Fruit fly (Drosophila melanogaster) whole organism, wandering third instar larva: ENCODE results near the gene CG34451.

Experiments
- Abd-B ChIP-seq: fragments of >200 bp; optimal IDR thresholded peaks from 2 replicates; lab custom pipeline; 2017; ENCODE audit warnings: missing biosample characterization, missing genetic modification characterization
- Dfd ChIP-seq: fragments of >200 bp; optimal IDR thresholded peaks from 2 replicates; lab custom pipeline; 2017; ENCODE audit warnings: missing biosample characterization, missing genetic modification characterization
- GATAd ChIP-seq: sonication (Bioruptor generic); optimal IDR thresholded peaks from 2 replicates; lab custom pipeline; 2016; ENCODE audit warnings: missing biosample characterization, missing genetic modification characterization
- HLH106 ChIP-seq: fragments of 200-800 bp; optimal IDR thresholded peaks from 3 replicates; lab custom pipeline; 2019; ENCODE audit warnings: missing biosample characterization, mild to moderate bottlenecking, missing genetic modification characterization, moderate library complexity
- Mio ChIP-seq: sonication (Bioruptor generic); optimal IDR thresholded peaks from 2 replicates; lab custom pipeline; 2016; ENCODE audit warnings: missing biosample characterization, missing genetic modification characterization
- Rel ChIP-seq, 2 experiments: fragments of 200-800 bp; sonication (Bioruptor generic) in 1 of 2; optimal IDR thresholded peaks; 2 replicates in 1 of 2; 3 replicates in 1 of 2; lab custom pipeline; 2016 to 2019; ENCODE audit warnings: mild to moderate bottlenecking in 2 of 2, missing biosample characterization in 2 of 2, missing genetic modification characterization in 2 of 2, moderate library complexity in 1 of 2
- Sp1 ChIP-seq: fragments of 200-800 bp; sonication (Bioruptor generic); optimal IDR thresholded peaks from 3 replicates; lab custom pipeline; 2019; ENCODE audit warnings: missing biosample characterization, mild to moderate bottlenecking, missing genetic modification characterization, moderate library complexity
- dsf ChIP-seq: sonication (Bioruptor generic); optimal IDR thresholded peaks from 2 replicates; lab custom pipeline; 2016; ENCODE audit warnings: missing biosample characterization, missing genetic modification characterization, borderline replicate concordance
- foxo ChIP-seq, 2 experiments: fragments of 200-800 bp; sonication (Bioruptor generic); optimal IDR thresholded peaks; 2 replicates in 1 of 2; 3 replicates in 1 of 2; lab custom pipeline; 2016 to 2017; ENCODE audit warnings: missing biosample characterization in 2 of 2, missing genetic modification characterization in 2 of 2
- h ChIP-seq: fragments of 200-800 bp; sonication (Bioruptor generic); optimal IDR thresholded peaks from 3 replicates; lab custom pipeline; 2016; ENCODE audit warnings: missing biosample characterization, mild to moderate bottlenecking, missing genetic modification characterization
- usp ChIP-seq: fragments of >200 bp; optimal IDR thresholded peaks from 2 replicates; lab custom pipeline; 2017; ENCODE audit warnings: missing biosample characterization, missing genetic modification characterization

- no peak for TF ChIP-seq dsf (GFP tag; lab: Kevin White, UChicago)
- no peak for TF ChIP-seq Sp1
- TF ChIP-seq GATAd (GFP tag; lab: Kevin White, UChicago) = no peak
- no peak for TF ChIP-seq h
- no peak for TF ChIP-seq Rel (GFP tag; optimal IDR thresholded peaks at IDR 0.05; lab: Kevin White, UChicago)
- TF ChIP-seq Rel (tag; optimal IDR thresholded peaks at IDR 0.05; lab: Kevin White, UChicago) = no peak
- TF ChIP-seq HLH106 (tag; lab: Kevin White, UChicago) = no peak
- TF ChIP-seq foxo (GFP tag; optimal IDR thresholded peaks at IDR 0.05; lab: Kevin White, UChicago) = no peak
- TF ChIP-seq Abd-B (GFP tag; lab: Kevin White, UChicago) = no peak
- TF ChIP-seq usp = no peak
- no peak for TF ChIP-seq Dfd (GFP tag; lab: Kevin White, UChicago)
- no peak for TF ChIP-seq Mio (GFP tag; lab: Kevin White, UChicago)
Measured at dm6 chr3L:15649561-15649960, 42.3 kb downstream of the CG34451 start, which contains the start of the genes Eig71Ea and Eig71Eb.
